Fruit fly (Drosophila melanogaster) whole organism, embryonic: Measurements from ENCODE around the gene Drsl4.

Experiments used
- ATbp ChIP-seq: fragments of 200-800 bp; sonication (Bioruptor generic); optimal IDR thresholded peaks from 2 replicates; lab custom pipeline; 2017; ENCODE audit warnings: missing biosample characterization, mild to moderate bottlenecking, missing genetic modification characterization, missing genetic modification reagents
- B-H1 ChIP-seq: fragments of 200-800 bp; sonication (Bioruptor generic); IDR thresholded peaks from 3 replicates; pipeline ENCODE4 v1.3.6; 2022; ENCODE audit warnings: missing biosample characterization, missing genetic modification characterization
- B-H2 ChIP-seq: fragments of 200-800 bp; sonication (Bioruptor generic); optimal IDR thresholded peaks from 2 replicates; lab custom pipeline; 2018; ENCODE audit warnings: missing biosample characterization, mild to moderate bottlenecking, missing genetic modification characterization
- BEAF-32 ChIP-seq: fragments of 200-800 bp; sonication (Bioruptor generic); optimal IDR thresholded peaks from 3 replicates; lab custom pipeline; 2017; ENCODE audit warnings: missing biosample characterization, missing genetic modification characterization, mild to moderate bottlenecking, moderate library complexity, missing genetic modification reagents
- Bgb ChIP-seq: fragments of 200-800 bp; sonication (Bioruptor generic); IDR thresholded peaks from 2 replicates; pipeline ENCODE4 v1.3.6; 2022; ENCODE audit warnings: missing biosample characterization, missing genetic modification characterization; ENCODE audit not compliant: partially characterized antibody
- Blimp-1 ChIP-seq: fragments of 200-800 bp; sonication (Bioruptor generic); optimal IDR thresholded peaks from 3 replicates; lab custom pipeline; 2018; ENCODE audit warnings: missing biosample characterization, missing genetic modification characterization, mild to moderate bottlenecking, moderate library complexity, missing genetic modification reagents
- CG11093 ChIP-seq: fragments of 200-800 bp; sonication (Bioruptor generic); IDR thresholded peaks from 3 replicates; pipeline ENCODE4 v1.3.6; 2022; ENCODE audit warnings: missing biosample characterization, missing genetic modification characterization
- CG11723 ChIP-seq: fragments of 200-800 bp; sonication (Bioruptor generic); optimal IDR thresholded peaks from 2 replicates; lab custom pipeline; 2017; ENCODE audit warnings: missing biosample characterization, mild to moderate bottlenecking, missing genetic modification characterization
- CG13287 ChIP-seq: fragments of 200-800 bp; sonication (Bioruptor generic); IDR thresholded peaks from 2 replicates; pipeline ENCODE4 v1.3.6; 2022; ENCODE audit warnings: missing biosample characterization, missing genetic modification characterization; ENCODE audit not compliant: partially characterized antibody
- CG13296 ChIP-seq: fragments of 200-800 bp; sonication (Bioruptor generic); optimal IDR thresholded peaks from 3 replicates; lab custom pipeline; 2018; ENCODE audit warnings: missing biosample characterization, mild to moderate bottlenecking, missing genetic modification characterization
- CG14860 ChIP-seq: fragments of 200-800 bp; sonication (Bioruptor generic); IDR thresholded peaks from 3 replicates; pipeline ENCODE4 v1.3.6; 2022; ENCODE audit warnings: missing biosample characterization, missing genetic modification characterization; ENCODE audit not compliant: partially characterized antibody
- CG15601 ChIP-seq: fragments of 200-800 bp; sonication (Bioruptor generic); optimal IDR thresholded peaks from 3 replicates; lab custom pipeline; 2019; ENCODE audit warnings: missing biosample characterization, mild to moderate bottlenecking, missing genetic modification characterization, moderate library complexity
- CG1832 ChIP-seq: fragments of 200-800 bp; sonication (Bioruptor generic); optimal IDR thresholded peaks from 2 replicates; lab custom pipeline; 2017; ENCODE audit warnings: missing biosample characterization, mild to moderate bottlenecking, missing genetic modification characterization, inconsistent platforms
- CG2678 ChIP-seq: fragments of 200-800 bp; sonication (Bioruptor generic); optimal IDR thresholded peaks from 3 replicates; lab custom pipeline; 2019; ENCODE audit warnings: missing biosample characterization, mild to moderate bottlenecking, missing genetic modification characterization, moderate library complexity
- CG32532 ChIP-seq: fragments of 200-800 bp; sonication (Bioruptor generic); IDR thresholded peaks from 2 replicates; pipeline ENCODE4 v1.3.6; 2022; ENCODE audit warnings: missing biosample characterization, missing genetic modification characterization
- CG6683 ChIP-seq: fragments of 200-800 bp; sonication (Bioruptor generic); optimal IDR thresholded peaks from 2 replicates; lab custom pipeline; 2017; ENCODE audit warnings: missing biosample characterization, mild to moderate bottlenecking, missing genetic modification characterization, missing genetic modification reagents
- CG6765 ChIP-seq: fragments of 200-800 bp; sonication (Bioruptor generic); optimal IDR thresholded peaks from 3 replicates; lab custom pipeline; 2017; ENCODE audit warnings: missing biosample characterization, mild to moderate bottlenecking, missing genetic modification characterization
- CTCF ChIP-seq: fragments of 200-800 bp; sonication (Bioruptor generic); optimal IDR thresholded peaks from 2 replicates; lab custom pipeline; 2017; ENCODE audit warnings: missing biosample characterization, mild to moderate bottlenecking, missing genetic modification characterization, moderate library complexity
- Dp ChIP-seq: fragments of 200-800 bp; sonication (Bioruptor generic); optimal IDR thresholded peaks from 2 replicates; lab custom pipeline; 2018; ENCODE audit warnings: missing biosample characterization, mild to moderate bottlenecking, missing genetic modification characterization, moderate library complexity
- E2f2 ChIP-seq: fragments of 200-800 bp; sonication (Bioruptor generic); IDR thresholded peaks from 2 replicates; pipeline ENCODE4 v1.3.6; 2022; ENCODE audit warnings: missing biosample characterization, missing genetic modification characterization
- Lhr ChIP-seq: fragments of 200-800 bp; sonication (Bioruptor generic); optimal IDR thresholded peaks from 3 replicates; lab custom pipeline; 2017; ENCODE audit warnings: mild to moderate bottlenecking, missing biosample characterization, missing genetic modification reagents, missing genetic modification characterization
- MESR4 ChIP-seq: fragments of 200-800 bp; sonication (Bioruptor generic); optimal IDR thresholded peaks from 2 replicates; lab custom pipeline; 2018; ENCODE audit warnings: missing biosample characterization, mild to moderate bottlenecking, missing genetic modification characterization, moderate library complexity
- Opbp ChIP-seq: fragments of 200-800 bp; sonication (Bioruptor generic); IDR thresholded peaks from 3 replicates; pipeline ENCODE4 v1.3.6; 2022; ENCODE audit warnings: missing biosample characterization, missing genetic modification characterization; ENCODE audit not compliant: partially characterized antibody
- Pdp1 ChIP-seq, 2 experiments: fragments of 200-800 bp; sonication (Bioruptor generic); optimal IDR thresholded peaks; 3 replicates each; lab custom pipeline; 2016; ENCODE audit warnings: missing biosample characterization in 2 of 2, missing genetic modification characterization in 2 of 2, mild to moderate bottlenecking in 1 of 2, moderate library complexity in 1 of 2
- Sox102F ChIP-seq: fragments of 200-800 bp; sonication (Bioruptor generic); optimal IDR thresholded peaks from 2 replicates; lab custom pipeline; 2018; ENCODE audit warnings: missing biosample characterization, mild to moderate bottlenecking, missing genetic modification characterization, moderate library complexity
- bigmax ChIP-seq: fragments of 200-800 bp; sonication (Bioruptor generic); optimal IDR thresholded peaks from 2 replicates; lab custom pipeline; 2018; ENCODE audit warnings: missing biosample characterization, mild to moderate bottlenecking, missing genetic modification characterization
- crp ChIP-seq, 2 experiments: fragments of 200-800 bp; sonication (Bioruptor generic); optimal IDR thresholded peaks; 2 replicates in 1 of 2; 3 replicates in 1 of 2; lab custom pipeline; 2017; ENCODE audit warnings: missing biosample characterization in 2 of 2, missing genetic modification characterization in 2 of 2, mild to moderate bottlenecking in 1 of 2, moderate library complexity in 1 of 2
- da ChIP-seq: fragments of 200-800 bp; sonication (Bioruptor generic); optimal IDR thresholded peaks from 2 replicates; lab custom pipeline; 2016; ENCODE audit warnings: missing biosample characterization, missing genetic modification characterization
- dm ChIP-seq: fragments of 200-800 bp; sonication (Bioruptor generic); optimal IDR thresholded peaks from 3 replicates; lab custom pipeline; 2016; ENCODE audit warnings: missing biosample characterization, missing genetic modification characterization
- dmrt99B ChIP-seq: fragments of 200-800 bp; sonication (Bioruptor generic); optimal IDR thresholded peaks from 2 replicates; lab custom pipeline; 2018; ENCODE audit warnings: missing biosample characterization, mild to moderate bottlenecking, missing genetic modification characterization, moderate library complexity
- dysf ChIP-seq: fragments of 200-800 bp; sonication (Bioruptor generic); IDR thresholded peaks from 3 replicates; pipeline ENCODE4 v1.3.6; 2022; ENCODE audit warnings: missing biosample characterization, missing genetic modification characterization
- ftz-f1 ChIP-seq: fragments of 200-800 bp; sonication (Bioruptor generic); optimal IDR thresholded peaks from 2 replicates; lab custom pipeline; 2016; ENCODE audit warnings: missing biosample characterization, missing genetic modification characterization
- gem ChIP-seq: fragments of 200-800 bp; sonication (Bioruptor generic); optimal IDR thresholded peaks from 2 replicates; lab custom pipeline; 2019; ENCODE audit warnings: missing biosample characterization, mild to moderate bottlenecking, missing genetic modification characterization, moderate library complexity
- gsb ChIP-seq: fragments of 200-800 bp; sonication (Bioruptor generic); IDR thresholded peaks from 2 replicates; pipeline ENCODE4 v1.3.6; 2022; ENCODE audit warnings: missing biosample characterization, missing genetic modification characterization
- hbn ChIP-seq: fragments of 200-800 bp; sonication (Bioruptor generic); IDR thresholded peaks from 2 replicates; pipeline ENCODE4 v1.3.6; 2022; ENCODE audit warnings: missing biosample characterization, missing genetic modification characterization; ENCODE audit not compliant: partially characterized antibody
- nerfin-2 ChIP-seq: fragments of 200-800 bp; sonication (Bioruptor generic); IDR thresholded peaks from 2 replicates; pipeline ENCODE4 v1.3.6; 2022; ENCODE audit warnings: missing biosample characterization, missing genetic modification characterization; ENCODE audit not compliant: partially characterized antibody
- oc ChIP-seq: fragments of 200-800 bp; sonication (Bioruptor generic); optimal IDR thresholded peaks from 2 replicates; lab custom pipeline; 2018; ENCODE audit warnings: missing biosample characterization, mild to moderate bottlenecking, missing genetic modification characterization, moderate library complexity
- peb ChIP-seq: fragments of 200-800 bp; sonication (Bioruptor generic); IDR thresholded peaks from 2 replicates; pipeline ENCODE4 v1.3.6; 2022; ENCODE audit warnings: missing biosample characterization, missing genetic modification characterization
- phol ChIP-seq: fragments of 200-800 bp; sonication (Bioruptor generic); optimal IDR thresholded peaks from 3 replicates; lab custom pipeline; 2018; ENCODE audit warnings: missing biosample characterization, mild to moderate bottlenecking, missing genetic modification characterization, moderate library complexity
- pita ChIP-seq: fragments of 200-800 bp; sonication (Bioruptor generic); optimal IDR thresholded peaks from 2 replicates; lab custom pipeline; 2017; ENCODE audit warnings: missing biosample characterization, mild to moderate bottlenecking, missing genetic modification characterization
- ranshi ChIP-seq: fragments of 200-800 bp; sonication (Bioruptor generic); IDR thresholded peaks from 2 replicates; pipeline ENCODE4 v1.3.6; 2022; ENCODE audit warnings: missing biosample characterization, missing genetic modification characterization
- schlank ChIP-seq: fragments of 200-800 bp; sonication (Bioruptor generic); optimal IDR thresholded peaks from 2 replicates; lab custom pipeline; 2018; ENCODE audit warnings: missing biosample characterization, mild to moderate bottlenecking, missing genetic modification characterization
- sd ChIP-seq: fragments of 200-800 bp; sonication (Bioruptor generic); optimal IDR thresholded peaks from 3 replicates; lab custom pipeline; 2018; ENCODE audit warnings: missing biosample characterization, mild to moderate bottlenecking, missing genetic modification characterization, moderate library complexity
- sens ChIP-seq: fragments of 200-800 bp; sonication (Bioruptor generic); peaks from one replicate; lab custom pipeline; 2016; ENCODE audit warnings: missing biosample characterization, missing genetic modification characterization
- shn ChIP-seq: fragments of 200-800 bp; sonication (Bioruptor generic); optimal IDR thresholded peaks from 3 replicates; lab custom pipeline; 2016; ENCODE audit warnings: missing biosample characterization, missing genetic modification characterization
- sob ChIP-seq: fragments of 200-800 bp; sonication (Bioruptor generic); IDR thresholded peaks from 2 replicates; pipeline ENCODE4 v1.3.6; 2022; ENCODE audit warnings: missing biosample characterization, missing genetic modification characterization
- trem ChIP-seq: fragments of 200-800 bp; optimal IDR thresholded peaks from 3 replicates; lab custom pipeline; 2019; ENCODE audit warnings: missing biosample characterization, mild to moderate bottlenecking, missing genetic modification characterization, moderate library complexity
- tup ChIP-seq: fragments of 200-800 bp; sonication (Bioruptor generic); optimal IDR thresholded peaks from 2 replicates; lab custom pipeline; 2016; ENCODE audit warnings: missing biosample characterization, mild to moderate bottlenecking, missing genetic modification characterization, moderate library complexity
- z ChIP-seq: fragments of 200-800 bp; sonication (Bioruptor generic); IDR thresholded peaks from 3 replicates; pipeline ENCODE4 v1.3.6; 2022; ENCODE audit warnings: missing biosample characterization, missing genetic modification characterization

Drsl4 gene

DNA sequence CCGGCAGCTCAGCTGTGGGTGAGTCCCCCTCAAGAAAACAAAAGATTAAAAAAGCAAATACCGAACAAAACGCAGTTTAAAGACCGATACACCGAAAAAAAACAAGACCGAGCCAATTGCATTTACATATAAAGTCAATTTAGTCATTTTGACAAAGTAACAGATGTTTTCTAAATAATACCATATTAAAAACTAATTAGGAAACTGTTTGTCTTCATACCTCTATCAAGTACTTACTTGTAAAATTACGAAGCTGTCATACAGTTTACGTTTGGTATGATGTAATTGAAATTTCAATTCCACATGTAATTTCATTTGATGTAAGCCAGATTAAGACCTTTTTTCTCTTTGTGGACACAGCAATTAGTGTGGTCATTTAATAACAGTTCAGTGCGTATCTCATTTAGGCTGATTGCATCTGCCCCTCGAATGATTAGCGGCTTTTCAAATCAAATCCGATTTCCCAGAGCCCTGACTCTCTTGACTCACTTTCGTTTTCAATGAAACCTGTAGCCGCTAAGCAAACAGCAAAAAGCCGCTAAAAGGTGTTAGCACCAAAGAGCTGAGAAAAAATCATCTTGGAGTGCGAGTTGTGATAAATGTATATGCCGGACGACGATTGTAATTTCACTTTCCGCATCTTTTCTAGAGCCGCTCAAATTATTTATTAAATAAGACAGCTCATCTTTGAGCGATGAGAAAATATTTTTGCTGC, 40.8 kb upstream of the Drsl4 start:
- peak; percentile 17 for TF ChIP-seq phol (tag; lab: Kevin White, UChicago)
- no peak for TF ChIP-seq schlank (tag; lab: Kevin White, UChicago)
- TF ChIP-seq gem: peak; percentile 16
- TF ChIP-seq B-H1 (GFP tag; lab: Robert Waterston, UW): no peak
- TF ChIP-seq nerfin-2 (GFP tag; lab: Robert Waterston, UW): no peak
- no peak for TF ChIP-seq CG11093 (GFP tag; lab: Robert Waterston, UW)
- no peak for TF ChIP-seq BEAF-32
- TF ChIP-seq CG11723 (GFP tag; lab: Kevin White, UChicago): no peak
- TF ChIP-seq gsb (GFP tag; lab: Robert Waterston, UW): no peak
- TF ChIP-seq dysf (GFP tag; lab: Robert Waterston, UW): no peak
- peak; percentile 13 for TF ChIP-seq dmrt99B (tag; lab: Kevin White, UChicago)
- no peak for TF ChIP-seq sd (tag; lab: Kevin White, UChicago)
- TF ChIP-seq da (GFP tag; lab: Kevin White, UChicago): no peak
- no peak for TF ChIP-seq ATbp (GFP tag; lab: Kevin White, UChicago)
- TF ChIP-seq MESR4: no peak
- no peak for TF ChIP-seq bigmax (GFP tag; lab: Kevin White, UChicago)
- TF ChIP-seq CG32532 (GFP tag; lab: Robert Waterston, UW): no peak
- TF ChIP-seq dm (GFP tag; lab: Kevin White, UChicago): no peak
- TF ChIP-seq sob (GFP tag; lab: Robert Waterston, UW): no peak
- peak; percentile 37 for TF ChIP-seq Sox102F (GFP tag; lab: Kevin White, UChicago)
- peak; percentile 2 for TF ChIP-seq CG2678 (tag; lab: Kevin White, UChicago)
- TF ChIP-seq peb (GFP tag; lab: Robert Waterston, UW): no peak
- TF ChIP-seq oc: peak; percentile 24
- peak; percentile 92 for TF ChIP-seq Blimp-1 (GFP tag; lab: Kevin White, UChicago)
- no peak for TF ChIP-seq CG1832 (GFP tag; lab: Kevin White, UChicago)
- peak; percentile 70 for TF ChIP-seq sens (GFP tag; lab: Kevin White, UChicago)

dm6 chr3L:3276930-3277329, 38.5 kb upstream of the Drsl4 start:
- TF ChIP-seq hbn (no peak), CG6765 (GFP tag; lab: Kevin White, UChicago) (no peak), E2f2 (GFP tag; lab: Robert Waterston, UW) (0 out of 2 replicates have a peak, but pooled peaks have one; percentile 8), z (GFP tag; lab: Robert Waterston, UW) (peak; percentile 83), CG14860 (GFP tag; lab: Robert Waterston, UW) (no peak), crp (GFP tag; optimal IDR thresholded peaks at IDR 0.05; lab: Kevin White, UChicago) (no peak), Dp (GFP tag; lab: Kevin White, UChicago) (peak; percentile 8), CTCF (GFP tag; lab: Kevin White, UChicago) (peak; percentile 58), ftz-f1 (GFP tag; lab: Kevin White, UChicago) (peak; percentile 80), CG13296 (GFP tag; lab: Kevin White, UChicago) (no peak), Bgb (GFP tag; lab: Robert Waterston, UW) (peak; percentile 23; the same call in 1 of the 2 replicates), trem (tag; lab: Kevin White, UChicago) (peak; percentile 16), pita (peak; percentile 61), ranshi (GFP tag; lab: Robert Waterston, UW) (no peak), CG6683 (GFP tag; lab: Kevin White, UChicago) (no peak), Lhr (GFP tag; lab: Kevin White, UChicago) (peak; percentile 56), Pdp1 (GFP tag; optimal IDR thresholded peaks at IDR 0.05; lab: Kevin White, UChicago) (peak in 1 of 2 experiments; percentile 26), shn (GFP tag; lab: Kevin White, UChicago) (no peak), B-H2 (no peak), Opbp (peak; percentile 49; the same call in 1 of the 3 replicates), CG15601 (tag; lab: Kevin White, UChicago) (peak; percentile 3), tup (no peak), CG13287 (GFP tag; lab: Robert Waterston, UW) (peak; percentile 62; the same call in 1 of the 2 replicates)
